Worm (Caenorhabditis elegans) whole organism, L4/young adult: ENCODE measurements around the gene znfx-1.

ENCODE experiments used
- W03F9.2 ChIP-seq: fragments of 150-350 bp; optimal IDR thresholded peaks from 2 replicates; lab custom pipeline; 2014; ENCODE audit warnings: missing biosample characterization, missing genetic modification characterization
- dao-5 ChIP-seq: sonication (generic microtip); optimal IDR thresholded peaks from 2 replicates; lab custom pipeline; 2016; ENCODE audit warnings: missing genotype, missing genetic modification characterization, moderate library complexity, missing compliant biosample characterization
- him-1 ChIP-seq: sonication (generic microtip); optimal IDR thresholded peaks from 2 replicates; lab custom pipeline; 2016; ENCODE audit warnings: missing genotype, missing genetic modification reagents, missing genetic modification characterization, missing compliant biosample characterization

Gene znfx-1

DNA sequence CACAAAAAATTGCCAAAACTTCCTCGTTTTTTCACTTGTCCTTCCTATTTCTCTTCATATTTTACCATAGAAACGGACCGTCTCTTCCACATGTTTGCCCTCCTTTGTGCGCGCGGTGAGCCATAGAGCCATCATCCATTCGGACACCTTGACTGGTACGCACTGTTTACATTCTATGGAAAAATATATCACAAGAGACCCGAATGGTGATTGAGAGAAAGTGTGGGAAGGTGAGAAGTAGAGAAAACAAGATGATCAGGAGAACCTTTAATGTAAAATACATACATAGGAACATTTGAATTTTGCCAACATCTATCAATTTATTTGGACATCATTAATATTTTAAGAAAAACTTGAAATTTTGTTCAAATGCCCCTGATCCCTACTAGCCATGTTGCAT is 27.5 kb upstream of the znfx-1 start:
- TF ChIP-seq dao-5 (tag; lab: Kevin White, UChicago) (no peak), him-1 (no peak), W03F9.2 (tag; lab: Kevin White, UChicago) (no peak)

DNA sequence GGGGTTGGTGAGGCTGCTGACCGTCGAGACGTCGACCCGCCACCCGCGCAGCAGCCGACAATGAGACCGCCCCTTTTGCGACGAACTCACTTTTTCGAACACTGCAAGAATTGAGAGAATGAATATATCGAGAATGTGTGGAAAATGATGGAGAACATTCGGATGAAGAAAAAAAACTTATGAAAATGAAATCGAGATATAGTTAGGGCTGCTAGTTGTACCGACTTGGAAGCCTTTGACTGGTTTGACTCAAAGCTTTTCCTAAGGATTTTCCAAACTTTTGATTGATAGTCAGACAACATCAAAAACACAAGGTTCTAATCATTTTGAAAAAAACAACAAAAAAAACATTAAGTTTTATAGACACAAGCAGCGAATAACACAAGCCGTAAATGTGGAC is 25.1 kb upstream of the znfx-1 start, which contains the start of gene sym-2:
sym-2 (minus strand) TSS at position 101 of the 400 bp plus-strand sequence.
- TF ChIP-seq him-1 (no peak), dao-5 (tag; lab: Kevin White, UChicago) (no peak), W03F9.2 (tag; lab: Kevin White, UChicago) (no peak)

DNA sequence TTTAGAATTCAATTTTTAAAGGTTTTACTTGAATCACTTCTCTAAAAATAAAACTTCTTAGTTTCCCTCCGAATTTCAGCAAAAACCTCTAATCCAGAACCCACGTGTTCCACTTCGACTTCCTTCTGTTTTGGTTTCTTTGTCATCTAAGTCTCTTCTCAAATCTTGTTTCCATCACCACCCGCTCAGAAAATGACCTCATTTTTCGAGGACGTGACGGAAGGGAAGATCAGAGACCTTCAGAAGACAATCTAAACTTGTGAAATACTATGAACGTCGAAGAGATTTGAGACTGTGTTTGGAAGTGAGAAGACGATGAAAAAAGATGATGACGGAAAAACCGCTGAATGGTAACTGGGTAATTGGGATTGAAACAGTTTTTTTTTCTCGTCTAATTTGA is 23.8 kb upstream of the znfx-1 start:
- TF ChIP-seq him-1 (no peak), W03F9.2 (tag; lab: Kevin White, UChicago) (no peak), dao-5 (tag; lab: Kevin White, UChicago) (no peak)

DNA sequence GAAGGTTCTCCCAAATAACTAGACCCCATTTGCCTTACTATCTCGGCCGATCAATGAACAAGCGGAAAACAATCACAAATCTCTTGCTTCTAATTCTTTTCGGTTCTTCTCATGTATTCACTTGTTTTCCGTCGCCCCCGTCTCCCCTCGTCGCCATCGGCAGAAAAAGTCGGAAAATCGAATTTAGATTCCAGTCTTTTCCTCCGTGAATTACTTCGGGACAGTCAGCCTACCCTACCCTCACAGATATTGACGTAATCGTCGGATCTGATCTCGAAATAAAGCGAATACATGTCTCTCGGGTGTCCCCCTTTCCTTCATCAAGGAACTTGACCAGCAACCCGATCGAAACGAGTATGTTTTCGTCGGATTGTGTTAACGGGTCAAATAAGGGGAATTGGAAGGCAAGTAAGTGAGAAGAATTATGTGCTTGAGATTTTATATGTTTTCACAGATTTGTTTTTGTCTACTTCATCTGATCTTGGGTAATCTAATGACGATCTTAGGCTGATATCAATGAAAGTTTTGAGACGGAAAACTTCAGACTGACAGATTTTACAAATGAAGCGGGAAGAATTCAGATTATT is 22.9 kb upstream of the znfx-1 start:
- no peak for TF ChIP-seq dao-5 (tag; lab: Kevin White, UChicago)
- no peak for TF ChIP-seq W03F9.2 (tag; lab: Kevin White, UChicago)
- TF ChIP-seq him-1: no peak

DNA sequence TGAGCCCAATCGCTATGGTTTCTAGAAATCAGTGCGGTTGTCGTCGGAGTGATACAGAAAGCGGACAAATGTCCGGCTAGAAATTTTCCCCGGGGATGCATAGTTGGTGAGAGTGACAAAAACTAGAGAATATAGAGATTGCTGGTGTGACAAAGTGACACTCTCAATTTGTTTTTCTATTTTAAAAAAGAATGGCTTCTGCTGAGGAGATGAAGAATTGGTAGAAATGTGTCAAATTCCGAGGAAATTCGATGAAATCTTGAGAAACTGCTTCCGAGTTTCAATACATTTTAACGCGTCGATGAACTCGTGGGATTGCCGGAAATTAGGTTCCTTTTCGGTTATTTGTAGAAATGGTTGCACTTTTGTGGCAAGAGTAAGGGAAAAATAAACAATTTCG is 19.3 kb upstream of the znfx-1 start, which contains the start of gene twk-4:
twk-4 (minus strand) TSS at position 101 of the 400 bp plus-strand sequence.
- TF ChIP-seq W03F9.2 (tag; lab: Kevin White, UChicago): no peak
- TF ChIP-seq dao-5 (tag; lab: Kevin White, UChicago): no peak
- no peak for TF ChIP-seq him-1

DNA sequence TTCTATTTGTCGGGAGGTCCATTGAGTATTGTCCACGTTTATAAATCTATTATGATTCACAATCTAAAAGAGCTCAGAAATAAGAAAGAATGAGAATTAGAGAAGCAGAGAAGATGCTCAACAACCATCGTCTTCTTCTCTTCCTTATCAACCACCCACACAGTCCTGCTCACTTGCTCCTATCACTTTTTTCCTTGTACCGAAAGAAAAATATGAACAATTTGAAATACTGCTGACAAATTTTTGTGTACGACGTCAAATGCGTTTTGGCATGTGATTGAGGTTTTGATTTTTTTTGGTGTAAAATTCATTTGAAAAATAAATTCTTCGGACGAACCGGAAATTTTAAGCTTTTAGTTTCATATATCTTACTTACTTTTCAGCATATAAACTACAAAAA is 17.1 kb upstream of the znfx-1 start:
- no peak for TF ChIP-seq dao-5 (tag; lab: Kevin White, UChicago)
- peak; percentile 44 for TF ChIP-seq W03F9.2 (tag; lab: Kevin White, UChicago)

DNA sequence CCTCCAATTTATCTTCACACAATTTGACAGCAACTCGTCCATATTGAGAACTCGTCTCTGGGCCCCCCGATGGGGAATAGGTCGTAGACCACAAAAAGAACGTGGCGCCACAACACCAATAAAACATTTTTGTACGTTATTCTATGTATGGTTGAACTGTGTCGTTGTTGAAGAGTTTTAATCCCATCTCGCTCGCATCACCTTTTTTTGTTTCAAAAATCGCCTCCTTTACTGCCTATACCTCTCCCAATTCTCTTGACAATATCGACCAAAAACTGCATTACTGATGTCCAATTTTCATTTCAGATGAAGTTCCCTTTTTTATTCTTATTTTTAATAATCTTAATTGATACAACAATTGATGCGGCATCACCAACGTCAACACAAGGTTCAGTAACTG is 16.2 kb upstream of the znfx-1 start, which contains the start of gene let-23:
let-23 (plus strand) TSS at position 301 of the 400 bp plus-strand sequence.
- TF ChIP-seq him-1 (no peak), W03F9.2 (tag; lab: Kevin White, UChicago) (no peak), dao-5 (tag; lab: Kevin White, UChicago) (no peak)

DNA sequence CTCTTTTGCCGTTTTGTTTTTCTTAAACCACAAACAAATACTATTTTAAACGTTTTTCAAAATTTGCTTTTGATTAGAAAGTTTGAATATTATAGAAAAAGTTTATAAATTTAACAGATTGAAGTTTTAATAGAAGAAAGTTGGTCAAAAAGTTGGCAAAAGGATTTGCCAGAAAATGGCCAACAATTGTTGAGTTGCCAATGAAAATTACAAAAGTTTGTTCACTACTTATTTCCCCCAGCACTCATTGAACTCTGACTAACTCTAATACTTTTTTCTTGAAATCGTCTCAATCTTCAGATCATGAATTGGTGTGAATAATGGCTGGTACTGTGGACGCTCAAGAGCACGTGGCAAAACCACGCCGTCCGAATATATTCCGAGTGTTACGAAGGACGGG is 3.4 kb upstream of the znfx-1 start, which contains the start of gene ZK1067.4:
ZK1067.4 (plus strand) TSS at position 301 of the 400 bp plus-strand sequence.
- no peak for TF ChIP-seq dao-5 (tag; lab: Kevin White, UChicago)
- no peak for TF ChIP-seq W03F9.2 (tag; lab: Kevin White, UChicago)
- TF ChIP-seq him-1: no peak

DNA sequence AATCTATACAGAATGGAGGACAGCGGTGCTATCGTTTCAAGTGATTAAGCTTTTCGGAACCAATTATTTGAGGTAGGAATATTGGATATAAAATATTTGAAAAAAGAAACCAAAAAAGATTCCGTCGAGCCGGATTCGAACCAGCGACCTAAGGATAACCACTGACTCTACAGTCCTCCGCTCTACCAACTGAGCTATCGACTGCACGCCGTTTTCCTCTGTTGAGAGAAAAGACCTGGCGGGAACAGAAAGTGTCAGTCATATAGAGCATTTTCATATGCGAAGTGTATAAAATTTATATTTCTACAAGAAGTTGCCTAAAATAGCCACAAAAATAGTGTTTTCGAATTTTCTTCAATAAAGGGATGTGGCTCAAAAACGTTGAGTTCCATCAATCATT is 1.8 kb upstream of the znfx-1 start:
- TF ChIP-seq him-1: no peak
- TF ChIP-seq dao-5 (tag; lab: Kevin White, UChicago): no peak

DNA sequence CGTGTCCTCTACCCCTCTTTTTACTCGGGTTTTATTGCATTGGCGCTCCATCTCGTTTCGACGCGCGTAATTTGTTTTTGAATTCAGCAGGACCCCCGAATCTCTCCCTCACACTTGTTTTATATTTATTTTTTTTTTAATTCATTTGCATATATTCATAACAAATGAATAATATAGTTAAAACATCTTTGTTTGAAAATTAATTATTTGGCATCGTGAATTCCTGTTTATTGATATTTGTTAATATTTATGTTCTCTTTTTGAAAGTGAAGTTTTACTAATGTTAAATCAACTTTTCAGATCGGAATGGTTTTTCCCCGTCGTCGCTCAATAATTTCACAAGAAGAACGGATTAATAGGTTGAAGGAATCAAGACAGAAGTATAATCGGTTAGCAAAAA is 9.5 kb downstream of the znfx-1 start, which contains the start of gene ZK1067.3:
ZK1067.3 (plus strand) TSS at position 301 of the 400 bp plus-strand sequence.
- TF ChIP-seq W03F9.2 (tag; lab: Kevin White, UChicago): no peak
- TF ChIP-seq dao-5 (tag; lab: Kevin White, UChicago): no peak
- no peak for TF ChIP-seq him-1

DNA sequence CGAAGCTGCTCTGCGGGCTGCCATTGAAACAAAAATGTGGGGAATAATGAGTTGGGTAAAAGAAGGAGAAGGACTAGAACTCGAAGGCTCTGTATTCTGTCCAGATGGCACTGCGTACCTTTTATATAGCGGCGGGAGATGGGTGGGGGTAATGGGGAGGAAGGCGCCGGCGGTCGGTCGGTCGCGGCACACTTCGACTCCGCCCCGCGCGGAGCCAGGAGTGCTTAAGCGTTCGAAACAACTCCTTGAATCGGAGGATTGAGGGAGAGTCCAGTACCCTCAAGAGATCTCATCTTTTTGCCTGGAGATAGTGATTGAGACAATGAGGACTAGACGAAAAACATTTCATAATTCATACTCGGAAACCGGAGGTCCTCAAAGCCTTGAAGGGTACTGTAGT is 13.7 kb downstream of the znfx-1 start, which contains the start of gene abu-14:
abu-14 (minus strand) TSS at position 81 of the 400 bp plus-strand sequence.
- TF ChIP-seq W03F9.2 (tag; lab: Kevin White, UChicago): no peak
- TF ChIP-seq him-1: no peak
- TF ChIP-seq dao-5 (tag; lab: Kevin White, UChicago): no peak

DNA sequence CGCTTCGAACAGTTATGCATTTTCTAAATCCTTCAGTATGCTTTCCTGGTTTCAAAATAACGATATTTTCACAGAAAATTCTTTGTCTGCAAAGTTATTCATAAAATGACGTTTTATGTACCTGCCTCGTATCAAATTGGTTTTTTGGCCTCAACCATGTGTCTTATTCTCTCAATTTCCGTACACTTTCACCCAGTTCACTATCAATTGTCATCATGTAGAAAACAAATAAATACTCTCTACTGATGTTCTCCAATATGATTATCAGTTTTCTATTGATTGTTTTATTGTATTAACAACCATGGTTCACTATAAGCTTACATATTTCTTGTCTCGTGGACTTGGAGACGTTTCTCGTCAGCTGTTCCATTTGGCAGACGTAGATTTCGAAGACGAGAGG is 17.8 kb downstream of the znfx-1 start, which contains the start of gene gst-13:
gst-13 (plus strand) TSS at position 218 of the 400 bp plus-strand sequence.
- TF ChIP-seq him-1 (no peak), dao-5 (tag; lab: Kevin White, UChicago) (no peak), W03F9.2 (tag; lab: Kevin White, UChicago) (no peak)

DNA sequence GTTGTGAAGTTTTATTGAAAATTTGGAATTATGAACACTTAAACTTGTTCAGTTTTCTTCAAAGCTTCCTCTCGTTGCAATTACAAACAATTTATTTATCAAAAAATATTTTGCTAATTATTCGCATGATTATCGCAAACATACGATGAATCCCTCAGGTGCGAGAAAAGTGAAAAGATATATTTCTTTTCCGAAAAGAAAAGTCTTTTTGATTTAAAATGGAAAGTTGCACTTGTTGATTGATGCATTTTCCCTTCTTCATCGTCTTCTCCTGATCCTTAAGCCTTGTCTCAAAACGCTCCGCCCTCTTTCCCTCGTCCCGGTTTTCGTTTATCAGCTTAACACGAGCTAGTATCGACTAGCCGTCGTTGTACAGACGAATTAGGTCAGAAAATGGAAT is 19.0 kb downstream of the znfx-1 start:
- TF ChIP-seq W03F9.2 (tag; lab: Kevin White, UChicago) (no peak), him-1 (no peak), dao-5 (tag; lab: Kevin White, UChicago) (no peak)

DNA sequence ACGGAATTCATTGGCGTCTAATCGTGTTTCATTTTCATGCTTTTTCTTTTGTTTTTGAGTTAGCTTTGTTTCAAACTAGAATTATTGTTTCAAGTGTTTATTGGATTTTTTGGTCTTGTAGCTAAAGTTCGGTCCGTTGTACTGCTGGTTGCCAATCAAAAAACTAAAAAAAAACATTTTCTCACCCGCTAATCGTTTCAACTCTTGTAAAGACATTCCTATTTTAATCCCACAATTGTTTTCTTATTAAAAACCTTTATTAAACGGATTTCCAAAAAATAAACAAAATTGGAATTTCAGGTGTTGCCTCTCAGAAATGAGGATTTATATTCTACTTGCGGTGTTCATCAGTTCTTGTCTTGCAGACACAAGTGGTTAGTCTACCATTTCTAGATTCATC is 19.5 kb downstream of the znfx-1 start, which contains the start of gene T26C5.2:
T26C5.2 (plus strand) TSS at position 301 of the 400 bp plus-strand sequence.
- no peak for TF ChIP-seq W03F9.2 (tag; lab: Kevin White, UChicago)
- no peak for TF ChIP-seq him-1
- no peak for TF ChIP-seq dao-5 (tag; lab: Kevin White, UChicago)

DNA sequence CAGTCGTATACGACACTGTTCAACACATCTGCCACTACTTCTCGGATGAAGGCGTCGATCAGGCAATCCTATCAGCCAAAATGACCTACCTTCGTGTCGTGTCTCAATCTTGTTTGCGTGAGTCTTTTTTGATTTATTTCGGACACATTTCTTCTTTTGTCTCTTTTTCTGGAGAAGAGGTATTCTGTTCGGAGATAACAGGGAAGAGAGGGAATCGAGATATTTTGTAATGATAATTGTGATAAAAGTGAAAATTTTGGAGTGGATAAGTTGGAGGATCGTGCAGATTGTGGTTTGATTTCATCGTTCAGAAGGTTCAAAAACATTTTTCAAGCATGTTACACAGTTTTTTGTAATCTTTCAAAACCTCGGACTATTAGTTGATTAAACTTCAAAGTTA is 20.4 kb downstream of the znfx-1 start:
- TF ChIP-seq W03F9.2 (tag; lab: Kevin White, UChicago) (no peak), dao-5 (tag; lab: Kevin White, UChicago) (no peak)
